Worm (Caenorhabditis elegans) whole organism, L4/young adult: Measurements from ENCODE around the gene pafo-1.
"Not testable (repeated sequence)": the region's sequence is repeated elsewhere in the genome, so short reads cannot be mapped to it uniquely, and the experiment has no call there.

Source experiments
- W03F9.2 ChIP-seq: fragments of 150-350 bp; optimal IDR thresholded peaks from 2 replicates; lab custom pipeline; 2014; ENCODE audit warnings: missing biosample characterization, missing genetic modification characterization
- dao-5 ChIP-seq: sonication (generic microtip); optimal IDR thresholded peaks from 2 replicates; lab custom pipeline; 2016; ENCODE audit warnings: missing genotype, missing genetic modification characterization, moderate library complexity, missing compliant biosample characterization
- him-1 ChIP-seq: sonication (generic microtip); optimal IDR thresholded peaks from 2 replicates; lab custom pipeline; 2016; ENCODE audit warnings: missing genotype, missing genetic modification reagents, missing genetic modification characterization, missing compliant biosample characterization

The pafo-1 gene

DNA sequence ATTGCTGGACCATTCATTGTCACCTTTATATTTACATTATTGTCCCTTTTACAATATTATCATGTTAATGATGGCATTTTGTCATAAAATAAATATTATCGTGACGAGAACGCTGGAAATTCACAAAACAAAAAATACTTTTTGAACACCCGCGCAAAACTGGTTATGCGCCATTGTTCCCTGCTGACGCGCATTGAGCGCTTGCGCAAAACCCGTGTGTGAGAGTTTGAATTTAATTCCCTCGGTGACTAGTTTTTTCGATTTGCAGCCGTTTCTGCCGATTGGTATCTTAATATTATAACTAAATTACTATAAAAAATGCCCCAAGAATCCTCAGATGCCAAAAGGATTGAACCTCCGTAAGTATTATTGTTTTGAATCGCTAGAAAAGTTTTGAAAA, at the start of gene pafo-1:
TSS of gene pafo-1 (plus strand) at position 256 of the 400 bp plus-strand sequence.
- peak; percentile 85 for TF ChIP-seq W03F9.2 (tag; lab: Kevin White, UChicago)
- no peak for TF ChIP-seq dao-5
- TF ChIP-seq him-1 (tag; lab: Kevin White, UChicago) = peak; percentile 12

DNA sequence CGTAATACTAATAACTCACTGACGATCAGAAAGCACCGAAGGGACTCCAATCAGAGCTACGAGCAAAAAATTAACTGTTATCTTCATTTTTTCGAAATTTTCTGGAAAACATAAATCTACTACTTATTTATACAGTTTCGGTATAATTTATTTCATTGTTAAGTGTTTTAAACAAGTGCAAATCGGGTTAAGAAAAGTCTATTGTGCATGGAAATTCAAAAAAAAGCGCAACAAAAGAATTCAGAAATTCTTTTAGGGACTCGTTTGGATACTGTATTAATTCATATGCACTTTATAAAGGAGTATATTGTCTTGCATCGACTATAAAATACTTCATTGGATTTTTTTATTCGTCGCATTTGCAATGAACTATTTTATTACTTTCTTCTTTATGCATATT, 49.3 kb upstream of the pafo-1 start, which contains the start of the genes nas-20 and nas-21:
TSS of gene nas-20 (minus strand) at position 101 of the 400 bp plus-strand sequence.
TSS of gene nas-21 (plus strand) at position 356 of the 400 bp plus-strand sequence.
- TF ChIP-seq W03F9.2 (tag; lab: Kevin White, UChicago) (no peak), dao-5 (no peak), him-1 (tag; lab: Kevin White, UChicago) (no peak)

DNA sequence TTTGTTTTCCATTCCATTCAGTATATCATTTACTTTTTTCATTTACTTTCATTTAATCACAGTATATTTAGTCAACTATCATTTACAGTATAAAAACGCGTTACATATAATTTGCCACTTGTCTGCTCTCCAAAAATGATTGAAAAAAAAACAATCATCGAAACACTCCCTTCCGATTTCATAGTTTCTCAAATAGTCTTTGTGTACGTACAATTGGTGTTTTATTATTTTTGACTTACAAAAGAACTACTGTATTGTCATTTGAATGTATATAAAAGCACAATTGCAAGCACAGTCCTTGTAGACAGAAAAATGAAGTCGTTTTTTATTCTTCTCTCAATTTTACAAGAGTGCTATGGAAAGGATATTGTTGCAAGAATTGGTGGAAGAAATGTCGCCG, 47.1 kb upstream of the pafo-1 start, which contains the start of gene nas-22:
TSS of gene nas-22 (plus strand) at position 301 of the 400 bp plus-strand sequence.
- TF ChIP-seq dao-5 (no peak), W03F9.2 (tag; lab: Kevin White, UChicago) (no peak), him-1 (tag; lab: Kevin White, UChicago) (no peak)

DNA sequence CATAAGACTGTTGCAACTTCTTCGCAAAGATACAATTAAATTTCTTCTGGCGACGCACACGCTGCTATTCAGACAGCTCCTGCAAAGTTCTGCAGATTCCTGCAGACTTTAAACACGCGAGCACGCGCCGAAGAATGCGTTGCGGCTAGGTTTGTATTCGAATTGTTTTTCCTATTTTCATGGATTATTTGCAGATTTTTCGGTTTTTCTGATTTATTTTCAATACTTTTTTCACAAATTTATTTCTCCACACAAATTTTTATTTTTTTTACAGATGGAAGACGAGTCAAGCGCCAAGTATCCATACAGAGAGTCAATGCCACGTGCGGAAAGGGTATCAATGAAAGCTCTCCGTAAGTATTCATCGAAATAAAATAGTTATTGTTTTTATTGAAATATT, 45.9 kb upstream of the pafo-1 start, which contains the start of gene T11F9.7:
TSS of gene T11F9.7 (plus strand) at position 301 of the 400 bp plus-strand sequence.
- TF ChIP-seq him-1 (tag; lab: Kevin White, UChicago); W03F9.2 (tag; lab: Kevin White, UChicago); dao-5: not testable (repeated sequence)

DNA sequence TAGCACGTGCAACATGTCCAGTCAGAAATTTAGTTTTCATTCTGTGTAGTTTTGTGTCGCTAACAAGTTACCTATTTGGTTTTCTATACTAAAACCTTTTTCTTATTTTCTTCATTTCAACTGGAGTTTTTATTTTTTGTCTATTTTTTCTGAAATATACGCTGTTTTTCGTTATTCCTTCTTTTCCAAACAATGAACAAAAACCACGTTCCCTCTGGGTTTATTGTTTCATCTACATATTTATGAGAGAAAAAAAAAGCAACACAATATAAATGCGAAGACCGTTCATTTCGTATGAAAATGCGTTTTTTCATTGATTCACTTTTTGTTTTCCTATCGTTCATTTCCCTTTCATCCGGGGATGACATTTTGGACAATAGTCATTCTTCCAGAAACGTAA, 42.1 kb upstream of the pafo-1 start, which contains the start of gene T11F9.22:
TSS of gene T11F9.22 (plus strand) at position 301 of the 400 bp plus-strand sequence.
- TF ChIP-seq him-1 (tag; lab: Kevin White, UChicago) = no peak
- TF ChIP-seq W03F9.2 (tag; lab: Kevin White, UChicago) = no peak
- TF ChIP-seq dao-5 = no peak

DNA sequence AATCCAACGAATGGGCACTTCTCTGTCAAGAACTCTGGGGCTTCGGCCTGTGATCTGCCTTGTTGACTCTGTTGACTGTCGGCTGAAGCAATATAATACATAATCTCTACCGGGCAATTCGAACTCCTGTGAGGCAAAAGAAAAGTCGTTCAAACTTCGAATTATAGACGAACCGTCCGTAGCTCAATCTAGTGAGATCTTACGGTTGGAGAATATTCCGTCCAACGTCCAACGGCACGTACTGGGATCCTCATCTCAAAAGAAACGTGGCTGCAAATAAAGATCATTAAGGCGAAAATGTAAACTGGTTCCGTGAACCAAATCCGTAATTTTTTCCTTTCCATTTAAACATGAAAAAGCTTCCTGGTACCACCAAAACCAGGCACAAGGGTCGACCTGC, 40.8 kb upstream of the pafo-1 start, which contains the start of gene T11F9.14:
TSS of gene T11F9.14 (minus strand) at position 101 of the 400 bp plus-strand sequence.
- not testable (repeated sequence) for TF ChIP-seq him-1 (tag; lab: Kevin White, UChicago); dao-5; W03F9.2 (tag; lab: Kevin White, UChicago)

ce11 chrV:11483580-11484092, 37.9 kb upstream of the pafo-1 start, which contains the start of gene col-157:
TSS of gene col-157 (plus strand) at chrV:11484042.
- not testable (repeated sequence) for TF ChIP-seq W03F9.2 (tag; lab: Kevin White, UChicago); him-1 (tag; lab: Kevin White, UChicago); dao-5

DNA sequence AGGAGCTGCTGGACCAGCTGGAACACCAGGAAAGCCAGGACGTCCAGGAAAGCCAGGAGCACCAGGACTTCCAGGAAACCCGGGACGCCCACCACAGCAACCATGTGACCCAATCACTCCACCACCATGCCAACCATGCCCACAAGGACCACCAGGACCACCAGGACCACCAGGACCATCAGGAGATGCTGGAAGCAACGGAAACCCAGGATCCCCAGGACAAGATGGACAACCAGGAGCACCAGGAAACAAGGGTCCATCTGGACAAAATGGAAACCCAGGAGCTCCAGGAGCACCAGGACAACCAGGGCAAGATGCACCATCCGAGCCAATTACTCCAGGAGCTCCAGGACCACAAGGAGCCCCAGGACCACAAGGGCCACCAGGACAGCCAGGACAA, 37.1 kb upstream of the pafo-1 start:
- no peak for TF ChIP-seq dao-5
- no peak for TF ChIP-seq W03F9.2 (tag; lab: Kevin White, UChicago)
- TF ChIP-seq him-1 (tag; lab: Kevin White, UChicago) = no peak

- no peak for TF ChIP-seq dao-5
- no peak for TF ChIP-seq W03F9.2 (tag; lab: Kevin White, UChicago)
- no peak for TF ChIP-seq him-1 (tag; lab: Kevin White, UChicago)
Measured at ce11 chrV:11485558-11485957, 35.9 kb upstream of the pafo-1 start, which contains the start of gene srh-1. TSS of gene srh-1 (plus strand) at chrV:11485858.

- no peak for TF ChIP-seq dao-5
- no peak for TF ChIP-seq him-1 (tag; lab: Kevin White, UChicago)
- no peak for TF ChIP-seq W03F9.2 (tag; lab: Kevin White, UChicago)
Measured at ce11 chrV:11486680-11487079, 34.8 kb upstream of the pafo-1 start, which contains the start of gene T11F9.10. TSS of gene T11F9.10 (plus strand) at chrV:11486980.

DNA sequence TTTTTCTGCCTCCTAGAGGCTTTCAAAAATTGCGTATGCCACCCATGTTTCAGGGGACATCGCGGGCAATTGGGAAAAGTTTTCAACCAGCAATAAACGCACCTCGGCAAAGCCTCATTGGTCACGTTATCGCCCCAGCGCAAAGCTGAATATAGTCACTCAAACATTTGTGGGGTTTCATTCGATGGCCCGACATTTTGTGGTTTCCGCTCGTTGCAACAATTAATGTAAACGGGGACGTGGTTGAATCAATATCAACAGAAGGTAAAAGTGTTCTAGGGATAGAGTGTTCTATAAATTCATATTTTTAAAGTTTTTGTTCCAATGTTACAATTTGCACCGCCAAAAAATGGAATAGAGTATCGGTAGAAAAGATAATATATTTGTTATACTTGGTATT, 33.2 kb upstream of the pafo-1 start:
- no peak for TF ChIP-seq him-1 (tag; lab: Kevin White, UChicago)

DNA sequence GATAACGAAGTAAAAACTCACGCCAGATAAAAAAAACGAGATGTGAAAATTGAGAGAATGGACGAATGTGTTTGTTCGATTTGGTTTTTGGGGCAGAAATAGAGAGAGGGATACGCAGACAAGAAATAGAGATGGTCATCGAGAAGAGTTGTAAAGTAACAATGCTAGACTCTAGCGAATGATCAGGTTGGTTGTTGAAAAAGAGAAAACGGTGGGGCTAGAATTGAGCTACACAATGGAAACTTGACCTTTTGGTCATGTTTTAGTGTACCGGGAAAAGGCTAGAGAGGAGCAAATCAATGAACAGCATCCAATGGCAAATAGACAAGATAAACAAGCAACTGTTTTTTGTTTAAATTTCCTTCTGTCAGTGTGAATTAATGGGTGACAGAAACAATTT, 31.1 kb upstream of the pafo-1 start, which contains the start of gene dhs-19:
TSS of gene dhs-19 (minus strand) at position 101 of the 400 bp plus-strand sequence.
- TF ChIP-seq him-1 (tag; lab: Kevin White, UChicago) (no peak), dao-5 (no peak), W03F9.2 (tag; lab: Kevin White, UChicago) (no peak)

ce11 chrV:11492456-11492855, 29.0 kb upstream of the pafo-1 start, which contains the start of gene T11F9.21:
TSS of gene T11F9.21 (plus strand) at chrV:11492756.
- TF ChIP-seq W03F9.2 (tag; lab: Kevin White, UChicago) (no peak), dao-5 (no peak), him-1 (tag; lab: Kevin White, UChicago) (no peak)

- no peak for TF ChIP-seq dao-5
- no peak for TF ChIP-seq W03F9.2 (tag; lab: Kevin White, UChicago)
- TF ChIP-seq him-1 (tag; lab: Kevin White, UChicago) = no peak
Measured at ce11 chrV:11496283-11496682, 25.2 kb upstream of the pafo-1 start, which contains the start of gene htrl-1. TSS of gene htrl-1 (minus strand) at chrV:11496383.
